Fruit fly (Drosophila melanogaster) whole organism, embryonic: ENCODE measurements around the gene CG14893.
A peak's percentile ranks its signal among the peaks of the same experiment; 100 is the strongest.

ENCODE experiments used
- B-H1 ChIP-seq: fragments of 200-800 bp; sonication (Bioruptor generic); IDR thresholded peaks from 3 replicates; pipeline ENCODE4 v1.3.6; 2022; ENCODE audit warnings: missing biosample characterization, missing genetic modification characterization
- BEAF-32 ChIP-seq: fragments of 200-800 bp; sonication (Bioruptor generic); optimal IDR thresholded peaks from 3 replicates; lab custom pipeline; 2017; ENCODE audit warnings: missing biosample characterization, missing genetic modification characterization, mild to moderate bottlenecking, moderate library complexity, missing genetic modification reagents
- CG10209 ChIP-seq: fragments of 200-800 bp; sonication (Bioruptor generic); optimal IDR thresholded peaks from 3 replicates; lab custom pipeline; 2017; ENCODE audit warnings: missing biosample characterization, mild to moderate bottlenecking, missing genetic modification characterization, missing genetic modification reagents
- CG10462 ChIP-seq: fragments of 200-800 bp; sonication (Bioruptor generic); optimal IDR thresholded peaks from 2 replicates; lab custom pipeline; 2016; ENCODE audit warnings: missing biosample characterization, missing genetic modification characterization
- CG12155 ChIP-seq: fragments of 200-800 bp; sonication (Bioruptor generic); optimal IDR thresholded peaks from 3 replicates; lab custom pipeline; 2016; ENCODE audit warnings: missing biosample characterization, missing genetic modification characterization
- CG13624 ChIP-seq: fragments of 200-800 bp; sonication (Bioruptor generic); optimal IDR thresholded peaks from 2 replicates; lab custom pipeline; 2016; ENCODE audit warnings: missing biosample characterization, missing genetic modification characterization
- CG13894 ChIP-seq: fragments of 200-800 bp; sonication (Bioruptor generic); optimal IDR thresholded peaks from 3 replicates; lab custom pipeline; 2018; ENCODE audit warnings: missing biosample characterization, mild to moderate bottlenecking, missing genetic modification characterization, moderate library complexity
- CG15073 ChIP-seq: fragments of 200-800 bp; sonication (Bioruptor generic); optimal IDR thresholded peaks from 2 replicates; lab custom pipeline; 2016; ENCODE audit warnings: missing biosample characterization, missing genetic modification characterization
- CG15269 ChIP-seq: fragments of 200-800 bp; sonication (Bioruptor generic); optimal IDR thresholded peaks from 2 replicates; lab custom pipeline; 2018; ENCODE audit warnings: missing biosample characterization, mild to moderate bottlenecking, missing genetic modification characterization, moderate library complexity
- CG15601 ChIP-seq: fragments of 200-800 bp; sonication (Bioruptor generic); optimal IDR thresholded peaks from 3 replicates; lab custom pipeline; 2019; ENCODE audit warnings: missing biosample characterization, mild to moderate bottlenecking, missing genetic modification characterization, moderate library complexity
- CG16815 ChIP-seq: fragments of 200-800 bp; sonication (Bioruptor generic); optimal IDR thresholded peaks from 3 replicates; lab custom pipeline; 2017; ENCODE audit warnings: missing biosample characterization, mild to moderate bottlenecking, missing genetic modification characterization
- CG17568 ChIP-seq: fragments of 200-800 bp; sonication (Bioruptor generic); optimal IDR thresholded peaks from 2 replicates; lab custom pipeline; 2018; ENCODE audit warnings: missing biosample characterization, mild to moderate bottlenecking, missing genetic modification characterization, moderate library complexity
- CG17612 ChIP-seq: fragments of 200-800 bp; sonication (Bioruptor generic); IDR thresholded peaks from 2 replicates; pipeline ENCODE4 v1.3.6; 2022; ENCODE audit warnings: missing biosample characterization, missing genetic modification characterization
- CG18262 ChIP-seq: fragments of 200-800 bp; optimal IDR thresholded peaks from 3 replicates; lab custom pipeline; 2019; ENCODE audit warnings: missing biosample characterization, mild to moderate bottlenecking, missing genetic modification characterization, moderate library complexity
- CG2116 ChIP-seq: fragments of 200-800 bp; sonication (Bioruptor generic); optimal IDR thresholded peaks from 3 replicates; lab custom pipeline; 2018; ENCODE audit warnings: missing biosample characterization, mild to moderate bottlenecking, missing genetic modification characterization
- CG2120 ChIP-seq: fragments of 200-800 bp; sonication (Bioruptor generic); optimal IDR thresholded peaks from 3 replicates; lab custom pipeline; 2016; ENCODE audit warnings: missing biosample characterization, missing genetic modification characterization
- CG30403 ChIP-seq: fragments of 200-800 bp; sonication (Bioruptor generic); optimal IDR thresholded peaks from 3 replicates; lab custom pipeline; 2016; ENCODE audit warnings: missing biosample characterization, missing genetic modification characterization
- CG4328 ChIP-seq: fragments of 200-800 bp; sonication (Bioruptor generic); optimal IDR thresholded peaks from 3 replicates; lab custom pipeline; 2017; ENCODE audit warnings: missing biosample characterization, missing genetic modification reagents, missing genetic modification characterization
- CG6791 ChIP-seq: fragments of 200-800 bp; sonication (Bioruptor generic); IDR thresholded peaks from 3 replicates; pipeline ENCODE4 v1.3.6; 2022; ENCODE audit warnings: missing biosample characterization, missing genetic modification characterization; ENCODE audit not compliant: partially characterized antibody
- CG7271 ChIP-seq: fragments of 200-800 bp; sonication (Bioruptor generic); optimal IDR thresholded peaks from 2 replicates; lab custom pipeline; 2018; ENCODE audit warnings: missing biosample characterization, mild to moderate bottlenecking, missing genetic modification characterization, moderate library complexity
- CG9932 ChIP-seq: fragments of 200-800 bp; sonication (Bioruptor generic); IDR thresholded peaks from 2 replicates; pipeline ENCODE4 v1.3.6; 2022; ENCODE audit warnings: missing biosample characterization, missing genetic modification characterization
- Chrac-16 ChIP-seq: fragments of 200-800 bp; sonication (Bioruptor generic); optimal IDR thresholded peaks from 3 replicates; lab custom pipeline; 2016; ENCODE audit warnings: missing biosample characterization, missing genetic modification characterization
- D ChIP-seq, 2 experiments: fragments of 200-800 bp in 1 of 2; fragments of >200 bp in 1 of 2; sonication (Bioruptor generic) in 1 of 2; optimal IDR thresholded peaks; 2 replicates in 1 of 2; 3 replicates in 1 of 2; lab custom pipeline; 2017; ENCODE audit warnings: mild to moderate bottlenecking in 1 of 2, missing biosample characterization in 1 of 2, missing genetic modification characterization in 1 of 2, missing genetic modification reagents in 1 of 2
- HLH4C ChIP-seq: fragments of 200-800 bp; sonication (Bioruptor generic); IDR thresholded peaks from 3 replicates; pipeline ENCODE4 v1.3.6; 2022; ENCODE audit warnings: missing biosample characterization, missing genetic modification characterization; ENCODE audit not compliant: partially characterized antibody
- Hsf ChIP-seq: fragments of 200-800 bp; sonication (Bioruptor generic); optimal IDR thresholded peaks from 3 replicates; lab custom pipeline; 2016; ENCODE audit warnings: missing biosample characterization, missing genetic modification characterization
- Myb ChIP-seq: fragments of 200-800 bp; sonication (Bioruptor generic); optimal IDR thresholded peaks from 2 replicates; lab custom pipeline; 2016; ENCODE audit warnings: missing biosample characterization, missing genetic modification characterization
- NfI ChIP-seq: fragments of 200-800 bp; sonication (Bioruptor generic); optimal IDR thresholded peaks from 3 replicates; lab custom pipeline; 2018; ENCODE audit warnings: missing biosample characterization, mild to moderate bottlenecking, missing genetic modification characterization, moderate library complexity
- Optix ChIP-seq: fragments of 200-800 bp; sonication (Bioruptor generic); IDR thresholded peaks from 3 replicates; pipeline ENCODE4 v1.3.6; 2022; ENCODE audit warnings: missing biosample characterization, missing genetic modification characterization
- Sox102F ChIP-seq: fragments of 200-800 bp; sonication (Bioruptor generic); optimal IDR thresholded peaks from 2 replicates; lab custom pipeline; 2018; ENCODE audit warnings: missing biosample characterization, mild to moderate bottlenecking, missing genetic modification characterization, moderate library complexity
- Sry-δ ChIP-seq: fragments of 200-800 bp; sonication (Bioruptor generic); optimal IDR thresholded peaks from 2 replicates; lab custom pipeline; 2016; ENCODE audit warnings: missing biosample characterization, missing genetic modification characterization
- chn ChIP-seq: fragments of 200-800 bp; sonication (Bioruptor generic); optimal IDR thresholded peaks from 2 replicates; lab custom pipeline; 2016; ENCODE audit warnings: missing biosample characterization, missing genetic modification characterization
- corto ChIP-seq: fragments of 200-800 bp; sonication (Bioruptor generic); optimal IDR thresholded peaks from 2 replicates; lab custom pipeline; 2016; ENCODE audit warnings: missing biosample characterization, mild to moderate bottlenecking, missing genetic modification characterization, moderate library complexity
- crol ChIP-seq: fragments of 200-800 bp; sonication (Bioruptor generic); IDR thresholded peaks from 2 replicates; pipeline ENCODE4 v1.3.6; 2022; ENCODE audit warnings: missing biosample characterization, missing genetic modification characterization
- dmrt99B ChIP-seq: fragments of 200-800 bp; sonication (Bioruptor generic); optimal IDR thresholded peaks from 2 replicates; lab custom pipeline; 2018; ENCODE audit warnings: missing biosample characterization, mild to moderate bottlenecking, missing genetic modification characterization, moderate library complexity
- gt ChIP-seq: fragments of 200-800 bp; sonication (Bioruptor generic); IDR thresholded peaks from 2 replicates; pipeline ENCODE4 v1.3.6; 2022; ENCODE audit warnings: missing biosample characterization, missing genetic modification characterization
- ken ChIP-seq: fragments of 200-800 bp; sonication (Bioruptor generic); IDR thresholded peaks from 3 replicates; pipeline ENCODE4 v1.3.6; 2022; ENCODE audit warnings: missing biosample characterization, missing genetic modification characterization
- knrl ChIP-seq: fragments of 200-800 bp; sonication (Bioruptor generic); IDR thresholded peaks from 3 replicates; pipeline ENCODE4 v1.3.6; 2022; ENCODE audit warnings: missing biosample characterization, missing genetic modification characterization; ENCODE audit not compliant: partially characterized antibody
- lov ChIP-seq, 2 experiments: fragments of 200-800 bp in 1 of 2; fragments of >200 bp in 1 of 2; sonication (Bioruptor generic) in 1 of 2; IDR thresholded peaks in 1 of 2; optimal IDR thresholded peaks in 1 of 2; 2 replicates in 1 of 2; 3 replicates in 1 of 2; pipeline versions ENCODE4 v1.3.6 to Lab custom; 2017 to 2022; ENCODE audit warnings: missing biosample characterization in 1 of 2, missing genetic modification characterization in 1 of 2
- nmo ChIP-seq: fragments of 200-800 bp; sonication (Bioruptor generic); optimal IDR thresholded peaks from 2 replicates; lab custom pipeline; 2018; ENCODE audit warnings: missing biosample characterization, mild to moderate bottlenecking, missing genetic modification characterization, moderate library complexity
- oc ChIP-seq: fragments of 200-800 bp; sonication (Bioruptor generic); optimal IDR thresholded peaks from 2 replicates; lab custom pipeline; 2018; ENCODE audit warnings: missing biosample characterization, mild to moderate bottlenecking, missing genetic modification characterization, moderate library complexity
- pzg ChIP-seq: fragments of 200-800 bp; sonication (Bioruptor generic); optimal IDR thresholded peaks from 3 replicates; lab custom pipeline; 2018; ENCODE audit warnings: missing biosample characterization, mild to moderate bottlenecking, missing genetic modification characterization, moderate library complexity
- sc ChIP-seq, 3 experiments: fragments of >200 bp in 2 of 3; fragments of 200-800 bp in 1 of 3; sonication (Bioruptor generic) in 1 of 3; optimal IDR thresholded peaks; 2 replicates in 2 of 3; 3 replicates in 1 of 3; lab custom pipeline; 2017; ENCODE audit warnings: mild to moderate bottlenecking in 1 of 3, missing biosample characterization in 1 of 3, missing genetic modification characterization in 1 of 3, missing genetic modification reagents in 1 of 3
- sna ChIP-seq: fragments of 200-800 bp; sonication (Bioruptor generic); IDR thresholded peaks from 2 replicates; pipeline ENCODE4 v1.3.6; 2022; ENCODE audit warnings: missing biosample characterization, missing genetic modification characterization; ENCODE audit not compliant: partially characterized antibody
- trem ChIP-seq: fragments of 200-800 bp; optimal IDR thresholded peaks from 3 replicates; lab custom pipeline; 2019; ENCODE audit warnings: missing biosample characterization, mild to moderate bottlenecking, missing genetic modification characterization, moderate library complexity
- vnd ChIP-seq: fragments of 200-800 bp; sonication (Bioruptor generic); IDR thresholded peaks from 3 replicates; pipeline ENCODE4 v1.3.6; 2022; ENCODE audit warnings: missing biosample characterization, missing genetic modification characterization; ENCODE audit not compliant: partially characterized antibody
- zf30C ChIP-seq: fragments of 200-800 bp; sonication (Bioruptor generic); optimal IDR thresholded peaks from 3 replicates; lab custom pipeline; 2018; ENCODE audit warnings: missing biosample characterization, mild to moderate bottlenecking, missing genetic modification characterization

CG14893 gene

DNA sequence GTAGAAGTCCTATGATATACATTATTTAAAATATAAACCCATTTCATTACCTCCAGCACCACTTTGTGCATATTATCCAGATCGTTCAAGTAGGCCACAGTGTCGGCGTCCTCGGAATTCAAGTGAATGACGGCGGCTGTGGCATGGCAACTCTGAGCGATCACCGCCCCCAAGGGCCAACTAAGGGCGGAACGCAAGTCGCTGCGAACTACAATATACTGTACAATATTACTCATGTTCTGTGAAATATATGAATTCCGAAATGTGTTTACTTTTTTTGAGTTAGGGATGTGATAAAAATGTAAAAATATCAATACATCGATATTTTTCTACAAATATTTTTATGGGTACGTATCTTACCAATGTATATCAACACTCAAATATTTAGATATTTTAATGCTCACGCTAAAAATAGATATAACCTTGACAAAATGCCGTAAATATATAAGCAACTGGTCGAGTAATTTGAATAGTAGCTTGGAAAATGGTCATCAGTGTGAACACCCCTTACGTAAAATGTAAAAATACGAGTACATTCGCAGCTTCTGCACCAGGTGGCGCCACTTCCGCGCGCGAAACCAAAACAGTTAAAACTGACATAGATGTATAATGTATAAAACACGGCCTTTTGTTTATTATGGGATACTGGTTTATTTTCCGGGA is 47.0 kb upstream of the CG14893 start, which contains the start of gene CG14903 (continued):
- no peak for TF ChIP-seq CG7271
- peak; percentile 56; the same call in 2 of the 3 replicates for TF ChIP-seq HLH4C (GFP tag; lab: Robert Waterston, UW)
- TF ChIP-seq trem, result peak; percentile 55
- no peak for TF ChIP-seq oc
- TF ChIP-seq CG15269 (tag; lab: Kevin White, UChicago), result no peak
- TF ChIP-seq CG13894 (tag; lab: Kevin White, UChicago), result no peak
- peak; percentile 60 for TF ChIP-seq sna (GFP tag; lab: Robert Waterston, UW)
- no peak for TF ChIP-seq B-H1
- no peak for TF ChIP-seq corto
- TF ChIP-seq Sox102F (GFP tag; lab: Kevin White, UChicago), result peak; percentile 3
- peak; percentile 26 for TF ChIP-seq chn (GFP tag; lab: Kevin White, UChicago)
- peak; percentile 12 for TF ChIP-seq Chrac-16 (GFP tag; lab: Kevin White, UChicago)
- peak; percentile 51 for TF ChIP-seq Myb
- no peak for TF ChIP-seq Optix (GFP tag; lab: Robert Waterston, UW)
- no peak for TF ChIP-seq CG17612 (GFP tag; lab: Robert Waterston, UW)
- TF ChIP-seq CG15601 (tag; lab: Kevin White, UChicago), result peak; percentile 22
- TF ChIP-seq gt (GFP tag; lab: Robert Waterston, UW), result no peak
- TF ChIP-seq CG18262 (tag; lab: Kevin White, UChicago), result no peak
- no peak for TF ChIP-seq CG17568 (GFP tag; lab: Kevin White, UChicago)
- TF ChIP-seq D (optimal IDR thresholded peaks at IDR 0.05; lab: Kevin White, UChicago), result no peak
- no peak for TF ChIP-seq D (GFP tag; optimal IDR thresholded peaks at IDR 0.05; lab: Kevin White, UChicago)
- peak; percentile 67 for TF ChIP-seq CG9932 (GFP tag; lab: Robert Waterston, UW)
- TF ChIP-seq pzg, result peak; percentile 60
- no peak for TF ChIP-seq lov (optimal IDR thresholded peaks at IDR 0.05; lab: Kevin White, UChicago)
- no peak for TF ChIP-seq lov (GFP tag; IDR thresholded peaks at IDR 0.05; lab: Robert Waterston, UW)
- TF ChIP-seq CG16815, result no peak
- peak; percentile 49 for TF ChIP-seq CG2120 (GFP tag; lab: Kevin White, UChicago)
- TF ChIP-seq CG6791 (GFP tag; lab: Robert Waterston, UW), result peak; percentile 69; the same call in 2 of the 3 replicates
- no peak for TF ChIP-seq CG10209 (GFP tag; lab: Kevin White, UChicago)
- TF ChIP-seq zf30C, result no peak
- peak; percentile 47 for TF ChIP-seq Hsf (GFP tag; lab: Kevin White, UChicago)
- TF ChIP-seq knrl, result peak; percentile 82
- TF ChIP-seq ken (GFP tag; lab: Robert Waterston, UW), result peak; percentile 50; the same call in 2 of the 3 replicates
- peak; percentile 48 for TF ChIP-seq CG2116 (GFP tag; lab: Kevin White, UChicago)
- peak; percentile 11 for TF ChIP-seq NfI (GFP tag; lab: Kevin White, UChicago)
- peak; percentile 74 for TF ChIP-seq nmo (GFP tag; lab: Kevin White, UChicago)
- no peak for TF ChIP-seq dmrt99B
- TF ChIP-seq CG12155 (GFP tag; lab: Kevin White, UChicago), result peak; percentile 24
- no peak for TF ChIP-seq CG4328 (GFP tag; lab: Kevin White, UChicago)
- TF ChIP-seq sc (optimal IDR thresholded peaks at IDR 0.05; lab: Kevin White, UChicago), result no peak
- no peak for TF ChIP-seq sc (GFP tag; optimal IDR thresholded peaks at IDR 0.05; lab: Kevin White, UChicago)
- peak; percentile 46 for TF ChIP-seq CG30403
- TF ChIP-seq Sry-δ (GFP tag; lab: Kevin White, UChicago), result peak; percentile 85
- TF ChIP-seq crol (GFP tag; lab: Robert Waterston, UW), result no peak
- peak; percentile 62; the same call in 2 of the 3 replicates for TF ChIP-seq vnd (GFP tag; lab: Robert Waterston, UW)
- no peak for TF ChIP-seq CG15073
- no peak for TF ChIP-seq CG10462 (GFP tag; lab: Kevin White, UChicago)
- TF ChIP-seq BEAF-32 (GFP tag; lab: Kevin White, UChicago), result peak; percentile 85
- TF ChIP-seq CG13624 (GFP tag; lab: Kevin White, UChicago), result peak; percentile 25
